Worm (Caenorhabditis elegans): Measurements from ENCODE around the gene npr-42.

- TF ChIP-seq nhr-21 (tag; optimal IDR thresholded peaks at IDR 0.05) (no peak), aly-2 (tag; optimal IDR thresholded peaks at IDR 0.05) (no peak), nhr-25 (tag; optimal IDR thresholded peaks at IDR 0.05) (no peak), unc-39 (tag; optimal IDR thresholded peaks at IDR 0.05) (no peak), unc-62 (GFP tag; optimal IDR thresholded peaks at IDR 0.05) (no peak), lin-39 (tag; optimal IDR thresholded peaks at IDR 0.05) (no peak), nhr-237 (tag; optimal IDR thresholded peaks at IDR 0.05) (no peak), C34F6.9 (tag; optimal IDR thresholded peaks at IDR 0.05) (no peak)
These were observed 10.9 kb downstream of the npr-42 start for ce11 chrII:4286921-4287320.

Measured in whole organism, L2 larva.